Fruit fly (Drosophila melanogaster) whole organism, wandering third instar larva: Measurements from ENCODE around the gene TRAM.

Experiments
- CG32264 ChIP-seq: fragments of 200-800 bp; sonication (Bioruptor generic); optimal IDR thresholded peaks from 2 replicates; lab custom pipeline; 2016; ENCODE audit warnings: missing biosample characterization, missing genetic modification characterization
- CrebA ChIP-seq: fragments of 200-800 bp; sonication (Bioruptor generic); optimal IDR thresholded peaks from 2 replicates; lab custom pipeline; 2016; ENCODE audit warnings: missing biosample characterization, mild to moderate bottlenecking, missing genetic modification characterization, borderline replicate concordance
- Dfd ChIP-seq: fragments of >200 bp; optimal IDR thresholded peaks from 2 replicates; lab custom pipeline; 2017; ENCODE audit warnings: missing biosample characterization, missing genetic modification characterization
- Dif ChIP-seq: fragments of 200-275, 200-300 bp; sonication (Bioruptor generic); optimal IDR thresholded peaks from 2 replicates; lab custom pipeline; 2018; ENCODE audit warnings: missing biosample characterization, missing genetic modification characterization; ENCODE audit not compliant: partially characterized antibody
- GATAd ChIP-seq: sonication (Bioruptor generic); optimal IDR thresholded peaks from 2 replicates; lab custom pipeline; 2016; ENCODE audit warnings: missing biosample characterization, missing genetic modification characterization
- HLH106 ChIP-seq: fragments of 200-800 bp; optimal IDR thresholded peaks from 3 replicates; lab custom pipeline; 2019; ENCODE audit warnings: missing biosample characterization, mild to moderate bottlenecking, missing genetic modification characterization, moderate library complexity
- Hnf4 ChIP-seq: fragments of 200-800 bp; sonication (Bioruptor generic); optimal IDR thresholded peaks from 2 replicates; lab custom pipeline; 2016; ENCODE audit warnings: missing biosample characterization, mild to moderate bottlenecking, missing genetic modification characterization
- Hr83 ChIP-seq: fragments of 200-300 bp; sonication (Bioruptor generic); optimal IDR thresholded peaks from 2 replicates; lab custom pipeline; 2016; ENCODE audit warnings: missing biosample characterization, mild to moderate bottlenecking, missing genetic modification characterization, moderate library complexity; ENCODE audit not compliant: poor library complexity, severe bottlenecking
- Jra ChIP-seq: sonication (Bioruptor generic); optimal IDR thresholded peaks from 2 replicates; lab custom pipeline; 2016; ENCODE audit warnings: missing biosample characterization, missing genetic modification characterization
- Mio ChIP-seq: sonication (Bioruptor generic); optimal IDR thresholded peaks from 2 replicates; lab custom pipeline; 2016; ENCODE audit warnings: missing biosample characterization, missing genetic modification characterization
- Myc ChIP-seq: fragments of >200 bp; optimal IDR thresholded peaks from 2 replicates; lab custom pipeline; 2017
- N ChIP-seq: fragments of >200 bp; optimal IDR thresholded peaks from 2 replicates; lab custom pipeline; 2018; ENCODE audit warnings: missing biosample characterization, missing external identifiers, missing genetic modification characterization
- OdsH ChIP-seq: fragments of 200-800 bp; sonication (Bioruptor generic); optimal IDR thresholded peaks from 2 replicates; lab custom pipeline; 2016; ENCODE audit warnings: missing biosample characterization, mild to moderate bottlenecking, missing genetic modification characterization
- Rel ChIP-seq, 2 experiments: fragments of 200-800 bp; sonication (Bioruptor generic) in 1 of 2; optimal IDR thresholded peaks; 2 replicates in 1 of 2; 3 replicates in 1 of 2; lab custom pipeline; 2016 to 2019; ENCODE audit warnings: mild to moderate bottlenecking in 2 of 2, missing biosample characterization in 2 of 2, missing genetic modification characterization in 2 of 2, moderate library complexity in 1 of 2
- Sp1 ChIP-seq: fragments of 200-800 bp; sonication (Bioruptor generic); optimal IDR thresholded peaks from 3 replicates; lab custom pipeline; 2019; ENCODE audit warnings: missing biosample characterization, mild to moderate bottlenecking, missing genetic modification characterization, moderate library complexity
- br ChIP-seq: fragments of 200-800 bp; sonication (Bioruptor generic); optimal IDR thresholded peaks from 2 replicates; lab custom pipeline; 2016; ENCODE audit warnings: missing biosample characterization, missing genetic modification characterization
- brk ChIP-seq: fragments of 200-800 bp; sonication (Bioruptor generic); optimal IDR thresholded peaks from 2 replicates; lab custom pipeline; 2016; ENCODE audit warnings: missing biosample characterization, mild to moderate bottlenecking, missing genetic modification characterization
- dl ChIP-seq, 2 experiments: fragments of 175-275, 200-275 bp in 1 of 2; fragments of 200-275 bp in 1 of 2; sonication (Bioruptor generic); optimal IDR thresholded peaks; lab custom pipeline; 2018; ENCODE audit warnings: mild to moderate bottlenecking in 2 of 2, missing biosample characterization in 2 of 2, missing genetic modification characterization in 2 of 2, moderate library complexity in 2 of 2; ENCODE audit not compliant: partially characterized antibody in 2 of 2, insufficient read depth in 1 of 2
- dmrt93B ChIP-seq: fragments of 200-800 bp; sonication (Bioruptor generic); optimal IDR thresholded peaks from 2 replicates; lab custom pipeline; 2018; ENCODE audit warnings: missing biosample characterization, mild to moderate bottlenecking, missing genetic modification characterization
- dsf ChIP-seq: sonication (Bioruptor generic); optimal IDR thresholded peaks from 2 replicates; lab custom pipeline; 2016; ENCODE audit warnings: missing biosample characterization, missing genetic modification characterization, borderline replicate concordance
- ey ChIP-seq: fragments of 200-800 bp; sonication (Bioruptor generic); optimal IDR thresholded peaks from 2 replicates; lab custom pipeline; 2016; ENCODE audit warnings: missing biosample characterization, missing genetic modification characterization
- foxo ChIP-seq, 2 experiments: fragments of 200-800 bp; sonication (Bioruptor generic); optimal IDR thresholded peaks; 2 replicates in 1 of 2; 3 replicates in 1 of 2; lab custom pipeline; 2016 to 2017; ENCODE audit warnings: missing biosample characterization in 2 of 2, missing genetic modification characterization in 2 of 2
- fru ChIP-seq: fragments of 200-800 bp; sonication (Bioruptor generic); optimal IDR thresholded peaks from 3 replicates; lab custom pipeline; 2016; ENCODE audit warnings: missing biosample characterization, mild to moderate bottlenecking, missing genetic modification characterization
- h ChIP-seq: fragments of 200-800 bp; sonication (Bioruptor generic); optimal IDR thresholded peaks from 3 replicates; lab custom pipeline; 2016; ENCODE audit warnings: missing biosample characterization, mild to moderate bottlenecking, missing genetic modification characterization
- lola ChIP-seq: fragments of >200 bp; optimal IDR thresholded peaks from 2 replicates; lab custom pipeline; 2017; ENCODE audit warnings: missing biosample characterization, missing genetic modification characterization
- pan ChIP-seq: fragments of >200 bp; optimal IDR thresholded peaks from 2 replicates; lab custom pipeline; 2017
- psq ChIP-seq: fragments of 200-800 bp; sonication (Bioruptor generic); optimal IDR thresholded peaks from 3 replicates; lab custom pipeline; 2017; ENCODE audit warnings: missing biosample characterization, mild to moderate bottlenecking, missing genetic modification characterization, moderate library complexity
- rgr ChIP-seq: fragments of 200-800 bp; sonication (Bioruptor generic); optimal IDR thresholded peaks from 3 replicates; lab custom pipeline; 2016; ENCODE audit warnings: missing biosample characterization, mild to moderate bottlenecking, missing genetic modification characterization
- sage ChIP-seq: fragments of 200-800 bp; sonication (Bioruptor generic); optimal IDR thresholded peaks from 2 replicates; lab custom pipeline; 2016; ENCODE audit warnings: missing biosample characterization, mild to moderate bottlenecking, missing genetic modification characterization
- sv ChIP-seq: fragments of 200-800 bp; sonication (Bioruptor generic); optimal IDR thresholded peaks from 3 replicates; lab custom pipeline; 2016; ENCODE audit warnings: missing biosample characterization, missing genetic modification characterization
- usp ChIP-seq: fragments of >200 bp; optimal IDR thresholded peaks from 2 replicates; lab custom pipeline; 2017; ENCODE audit warnings: missing biosample characterization, missing genetic modification characterization
- woc ChIP-seq: sonication (Bioruptor generic); optimal IDR thresholded peaks from 2 replicates; lab custom pipeline; 2016; ENCODE audit warnings: missing biosample characterization, mild to moderate bottlenecking, missing genetic modification characterization

TRAM gene

DNA sequence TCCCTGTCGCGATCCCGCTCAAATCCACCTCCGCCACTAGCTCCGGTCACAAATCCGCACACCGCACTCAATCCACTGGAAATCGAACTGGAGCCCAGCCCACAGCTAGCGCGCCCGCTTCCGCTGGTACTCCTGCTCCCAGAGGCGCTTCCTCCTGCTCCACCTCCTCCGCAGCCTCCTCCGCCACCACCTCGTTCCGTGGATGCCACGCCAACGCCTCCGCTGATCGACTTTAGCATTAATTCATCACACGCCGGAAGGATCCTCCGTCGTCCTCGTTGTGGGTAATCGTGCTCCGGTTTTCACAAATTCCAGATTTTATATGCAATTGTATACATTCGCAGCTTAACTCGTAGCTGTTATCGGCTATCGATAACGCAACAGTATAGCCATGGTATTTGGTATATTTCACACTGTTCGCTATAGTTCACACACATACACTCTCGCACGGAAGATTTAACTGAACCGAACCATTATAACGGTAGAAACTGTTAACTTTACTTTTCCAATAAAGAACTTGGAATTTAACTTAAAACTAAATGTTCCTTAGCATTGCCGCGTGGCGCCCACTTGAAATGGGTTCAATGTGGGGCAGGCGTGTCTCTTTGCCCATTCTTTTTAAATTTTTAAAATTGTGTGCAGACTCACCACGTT lies 7.7 kb upstream of the TRAM start, which contains the start of gene Lztr1:
Lztr1 (minus strand) TSS at position 374 of the 654 bp plus-strand sequence.
- no peak for TF ChIP-seq Mio (GFP tag; lab: Kevin White, UChicago)
- TF ChIP-seq dl (GFP tag; optimal IDR thresholded peaks at IDR 0.05; lab: Kevin White, UChicago; ENCODE audit: insufficient read depth in 1 of 2, partially characterized antibody in 2 of 2), result no peak
- no peak for TF ChIP-seq Myc
- no peak for TF ChIP-seq Hr83
- TF ChIP-seq HLH106 (tag; lab: Kevin White, UChicago), result no peak
- no peak for TF ChIP-seq Sp1 (GFP tag; lab: Kevin White, UChicago)
- no peak for TF ChIP-seq Rel (GFP tag; optimal IDR thresholded peaks at IDR 0.05; lab: Kevin White, UChicago)
- TF ChIP-seq Rel (tag; optimal IDR thresholded peaks at IDR 0.05; lab: Kevin White, UChicago), result no peak
- TF ChIP-seq br (GFP tag; lab: Kevin White, UChicago), result no peak
- TF ChIP-seq ey (GFP tag; lab: Kevin White, UChicago), result no peak
- TF ChIP-seq CrebA (GFP tag; lab: Kevin White, UChicago), result no peak
- no peak for TF ChIP-seq Dfd
- no peak for TF ChIP-seq usp
- TF ChIP-seq woc, result no peak
- TF ChIP-seq Hnf4 (GFP tag; lab: Kevin White, UChicago), result no peak
- no peak for TF ChIP-seq fru (GFP tag; lab: Kevin White, UChicago)
- TF ChIP-seq GATAd (GFP tag; lab: Kevin White, UChicago), result no peak
- no peak for TF ChIP-seq lola
- TF ChIP-seq sv (GFP tag; lab: Kevin White, UChicago), result no peak
- no peak for TF ChIP-seq pan
- TF ChIP-seq, all 38 proteins: peak for 0

DNA sequence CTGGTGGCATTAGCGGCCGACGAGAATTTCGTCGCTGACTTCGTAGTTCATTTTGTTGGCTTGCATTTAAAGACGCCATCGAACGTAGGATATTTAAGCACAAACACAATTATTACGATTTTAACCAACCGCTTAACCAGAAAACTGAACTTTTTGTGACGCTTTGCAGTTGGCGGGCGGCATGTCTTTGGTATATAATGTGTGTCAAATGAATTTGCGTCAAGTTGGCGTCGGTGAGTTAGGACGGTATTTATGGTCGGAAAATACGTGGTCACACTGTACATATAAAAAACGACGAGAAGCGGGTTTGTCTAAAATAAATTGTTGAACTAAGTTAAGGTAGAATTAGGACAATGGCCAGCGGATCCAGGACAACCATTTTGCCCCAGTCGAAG lies 7.2 kb upstream of the TRAM start, which contains the start of the genes CG43867 and MED22:
CG43867 (minus strand) TSS at position 113 of the 395 bp plus-strand sequence.
MED22 (plus strand) TSS at position 277 of the 395 bp plus-strand sequence.
- no peak for TF ChIP-seq h (GFP tag; lab: Kevin White, UChicago)
- TF ChIP-seq rgr, result no peak
- TF ChIP-seq CG32264, result no peak
- TF ChIP-seq lola, result no peak
- no peak for TF ChIP-seq Sp1 (GFP tag; lab: Kevin White, UChicago)
- no peak for TF ChIP-seq sage (GFP tag; lab: Kevin White, UChicago)
- no peak for TF ChIP-seq CrebA (GFP tag; lab: Kevin White, UChicago)
- TF ChIP-seq fru (GFP tag; lab: Kevin White, UChicago), result no peak
- no peak for TF ChIP-seq Jra (GFP tag; lab: Kevin White, UChicago)
- no peak for TF ChIP-seq Dfd
- TF ChIP-seq dmrt93B (GFP tag; lab: Kevin White, UChicago), result no peak
- no peak for TF ChIP-seq OdsH
- no peak for TF ChIP-seq Hnf4 (GFP tag; lab: Kevin White, UChicago)
- no peak for TF ChIP-seq pan
- no peak for TF ChIP-seq ey (GFP tag; lab: Kevin White, UChicago)
- TF ChIP-seq foxo (GFP tag; optimal IDR thresholded peaks at IDR 0.05; lab: Kevin White, UChicago), result no peak

DNA sequence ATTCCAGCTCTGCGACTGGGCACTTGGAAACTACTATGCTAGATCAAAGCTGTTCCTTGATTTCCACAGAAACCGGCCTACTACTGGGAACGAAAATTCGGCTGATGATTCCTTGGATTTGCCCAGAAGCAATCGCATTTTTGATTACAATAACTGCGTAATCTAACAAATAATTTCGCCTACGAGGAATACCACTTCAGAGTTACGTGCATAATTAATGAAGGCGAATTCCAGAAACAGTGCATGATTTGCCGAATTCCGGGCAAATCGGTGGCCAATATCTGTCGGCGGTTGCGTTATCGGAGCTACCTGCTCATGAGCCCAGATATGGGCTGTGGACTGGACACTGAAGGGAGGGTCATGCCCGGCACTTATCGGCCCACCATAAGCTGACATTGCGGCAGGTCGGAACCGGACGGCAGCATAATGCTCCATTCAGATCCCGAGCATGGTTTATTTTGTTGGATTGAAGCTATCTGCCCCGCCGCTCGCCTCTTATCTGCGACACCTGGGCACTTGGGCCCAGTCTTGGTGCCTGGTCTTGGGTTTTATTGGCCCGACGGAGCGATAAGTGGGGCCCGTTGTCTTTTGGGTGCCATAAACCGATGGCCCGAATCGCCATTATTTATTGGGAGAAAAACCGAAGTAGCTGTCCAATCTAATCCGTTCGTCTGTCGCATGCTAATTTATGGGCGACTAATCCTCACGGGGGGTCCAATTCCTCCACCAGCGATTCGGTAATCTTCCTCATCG lies 4.8 kb upstream of the TRAM start, which contains the start of gene CG3708:
CG3708 (minus strand) TSS at position 51 of the 753 bp plus-strand sequence.
- TF ChIP-seq CrebA (GFP tag; lab: Kevin White, UChicago), result no peak
- no peak for TF ChIP-seq fru (GFP tag; lab: Kevin White, UChicago)
- no peak for TF ChIP-seq brk (GFP tag; lab: Kevin White, UChicago)
- no peak for TF ChIP-seq dmrt93B (GFP tag; lab: Kevin White, UChicago)
- TF ChIP-seq usp, result no peak
- TF ChIP-seq psq, result no peak
- TF ChIP-seq GATAd (GFP tag; lab: Kevin White, UChicago), result no peak
- TF ChIP-seq Hr83, result no peak
- TF ChIP-seq h (GFP tag; lab: Kevin White, UChicago), result no peak
- TF ChIP-seq Dif (GFP tag; lab: Kevin White, UChicago), result no peak
- no peak for TF ChIP-seq N (GFP tag; lab: Kevin White, UChicago)
- TF ChIP-seq dsf, result no peak
- TF ChIP-seq foxo (GFP tag; optimal IDR thresholded peaks at IDR 0.05; lab: Kevin White, UChicago), result no peak
- no peak for TF ChIP-seq HLH106 (tag; lab: Kevin White, UChicago)
- no peak for TF ChIP-seq dl (GFP tag; optimal IDR thresholded peaks at IDR 0.05; lab: Kevin White, UChicago; ENCODE audit: insufficient read depth in 1 of 2, partially characterized antibody in 2 of 2)
- no peak for TF ChIP-seq Jra (GFP tag; lab: Kevin White, UChicago)
